Worm (Caenorhabditis elegans): Measurements from ENCODE around the gene tost-1.

Gene tost-1

DNA sequence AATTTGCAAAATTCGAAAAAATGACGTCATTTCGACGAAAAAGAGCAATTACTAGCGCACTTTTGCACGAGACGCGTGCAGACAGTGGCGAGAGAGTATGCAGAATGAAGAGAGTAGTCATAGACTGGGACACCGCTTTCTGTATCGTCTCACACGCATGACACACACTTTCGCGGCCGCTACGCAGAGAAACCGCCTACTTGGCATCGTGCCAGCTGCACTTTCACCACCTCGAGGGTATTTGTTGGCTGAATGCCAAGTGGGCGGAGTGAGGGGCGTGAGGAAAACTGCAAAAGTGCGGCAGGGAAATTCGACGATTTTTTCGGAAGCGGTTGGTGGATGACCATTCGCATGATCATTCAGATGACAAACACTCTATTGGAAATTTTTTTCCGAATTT lies 21.6 kb upstream of the tost-1 start (continued):
- TF ChIP-seq mab-5 (tag; optimal IDR thresholded peaks at IDR 0.05) = peak; percentile 61

DNA sequence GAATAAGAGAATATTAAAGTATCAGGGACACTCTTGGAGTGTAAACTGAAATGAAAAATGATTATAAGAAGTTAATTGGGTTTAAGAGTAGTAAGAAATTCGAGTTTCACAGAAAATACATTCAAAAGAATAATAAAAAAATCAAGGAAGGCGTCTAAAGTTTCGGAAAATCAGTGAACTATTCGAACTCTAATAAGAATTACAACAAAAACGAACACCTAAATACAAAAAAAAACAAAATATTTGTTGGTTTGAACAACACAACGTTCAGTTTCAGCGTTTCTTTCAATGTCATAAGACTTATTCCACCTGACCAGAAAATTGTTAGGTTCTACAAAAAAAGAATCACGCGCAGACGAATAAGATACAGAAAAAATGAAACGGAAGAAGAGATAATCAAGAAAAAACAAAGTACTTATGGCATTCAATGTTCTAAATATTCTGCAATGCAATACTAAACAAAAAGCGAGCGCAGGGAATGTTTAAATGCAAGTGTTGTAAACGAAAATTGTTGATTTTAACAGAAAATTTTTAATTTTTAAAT lies 21.0 kb upstream of the tost-1 start, which contains the start of gene nhl-2:
nhl-2 (minus strand) TSS at position 51 of the 544 bp plus-strand sequence.
- TF ChIP-seq blmp-1 (tag; optimal IDR thresholded peaks at IDR 0.05) = no peak
- no peak for TF ChIP-seq sptf-1 (tag; optimal IDR thresholded peaks at IDR 0.05)
- TF ChIP-seq ces-1 (GFP tag; optimal IDR thresholded peaks at IDR 0.05) = no peak
- TF ChIP-seq ztf-11 (tag; optimal IDR thresholded peaks at IDR 0.05) = no peak
- TF ChIP-seq unc-39 (tag; optimal IDR thresholded peaks at IDR 0.05) = no peak
- TF ChIP-seq sem-2 (GFP tag; optimal IDR thresholded peaks at IDR 0.05) = no peak
- no peak for TF ChIP-seq elt-1 (tag; optimal IDR thresholded peaks at IDR 0.05; ENCODE audit: borderline replicate concordance, insufficient read depth)
- TF ChIP-seq lin-13 (tag; optimal IDR thresholded peaks at IDR 0.05) = no peak
- TF ChIP-seq tbx-8 (GFP tag; optimal IDR thresholded peaks at IDR 0.05) = no peak
- no peak for TF ChIP-seq flh-1 (GFP tag; optimal IDR thresholded peaks at IDR 0.05)
- TF ChIP-seq pha-4 (tag; optimal IDR thresholded peaks at IDR 0.05) = no peak
- TF ChIP-seq nhr-28 (tag; optimal IDR thresholded peaks at IDR 0.05) = no peak
- TF ChIP-seq snpc-4 (tag; optimal IDR thresholded peaks at IDR 0.05) = no peak

DNA sequence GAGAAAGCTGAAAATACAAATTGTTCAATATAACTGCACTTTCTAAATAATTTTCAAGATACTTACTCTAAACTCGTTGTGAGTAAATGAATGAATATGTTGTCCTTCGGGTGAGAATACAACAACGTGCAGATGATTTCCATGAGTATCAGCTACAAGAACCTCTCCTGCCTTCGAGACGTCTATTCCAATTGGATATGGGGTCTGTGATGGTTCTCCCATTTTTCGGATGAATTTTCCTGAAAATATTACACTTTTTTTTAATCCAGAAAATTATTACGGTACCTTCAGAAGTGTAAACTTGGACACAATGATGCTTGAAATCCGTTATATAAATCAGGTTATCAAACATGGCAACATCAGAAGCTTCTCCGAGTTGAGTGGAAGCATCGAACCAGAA lies 17.2 kb upstream of the tost-1 start:
- TF ChIP-seq nhr-28 (tag; optimal IDR thresholded peaks at IDR 0.05) (no peak), sem-2 (GFP tag; optimal IDR thresholded peaks at IDR 0.05) (no peak), lin-32 (GFP tag; optimal IDR thresholded peaks at IDR 0.05) (no peak), lsy-2 (tag; optimal IDR thresholded peaks at IDR 0.05) (no peak), pha-4 (tag; optimal IDR thresholded peaks at IDR 0.05) (no peak), nhr-76 (tag; optimal IDR thresholded peaks at IDR 0.05) (no peak), unc-39 (tag; optimal IDR thresholded peaks at IDR 0.05) (no peak), mab-5 (tag; optimal IDR thresholded peaks at IDR 0.05) (no peak), mep-1 (tag; optimal IDR thresholded peaks at IDR 0.05) (no peak), nhr-237 (tag; optimal IDR thresholded peaks at IDR 0.05) (no peak)

DNA sequence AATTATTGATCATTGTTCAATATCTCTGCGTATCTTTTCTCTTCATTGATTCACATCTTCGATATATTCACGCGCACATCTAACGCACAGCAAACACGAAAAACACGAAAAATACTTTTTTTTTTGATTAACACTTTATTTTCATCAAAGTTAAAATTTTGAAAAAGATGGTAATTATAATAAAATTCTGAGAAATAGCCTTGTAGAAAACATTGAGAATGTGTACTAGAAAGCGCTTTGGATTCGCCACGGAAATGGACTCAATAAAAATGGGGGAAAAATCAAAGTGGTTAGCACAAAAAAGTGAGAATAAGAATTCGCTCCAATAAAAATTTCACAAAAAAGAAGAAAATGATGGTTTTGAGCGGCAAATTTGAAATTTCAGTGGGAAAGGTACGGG lies 15.4 kb upstream of the tost-1 start, which contains the start of gene F26F4.6:
F26F4.6 (minus strand) TSS at position 101 of the 400 bp plus-strand sequence.
- no peak for TF ChIP-seq ceh-83 (GFP tag; optimal IDR thresholded peaks at IDR 0.05)
- TF ChIP-seq flh-1 (GFP tag; optimal IDR thresholded peaks at IDR 0.05) = no peak
- TF ChIP-seq cnd-1 (tag; optimal IDR thresholded peaks at IDR 0.05) = no peak
- TF ChIP-seq ham-2 (GFP tag; optimal IDR thresholded peaks at IDR 0.05) = no peak
- no peak for TF ChIP-seq drap-1 (GFP tag; optimal IDR thresholded peaks at IDR 0.05)
- TF ChIP-seq M03D4.4 (tag; optimal IDR thresholded peaks at IDR 0.05) = no peak
- no peak for TF ChIP-seq ztf-11 (tag; optimal IDR thresholded peaks at IDR 0.05)
- no peak for TF ChIP-seq ceh-39 (tag; optimal IDR thresholded peaks at IDR 0.05)
- TF ChIP-seq blmp-1 (tag; optimal IDR thresholded peaks at IDR 0.05) = no peak
- no peak for TF ChIP-seq mab-5 (tag; optimal IDR thresholded peaks at IDR 0.05)
- TF ChIP-seq unc-62 (GFP tag; optimal IDR thresholded peaks at IDR 0.05) = no peak
- TF ChIP-seq unc-39 (tag; optimal IDR thresholded peaks at IDR 0.05) = no peak
- TF ChIP-seq ces-1 (GFP tag; optimal IDR thresholded peaks at IDR 0.05) = no peak
- TF ChIP-seq zip-8 (tag; optimal IDR thresholded peaks at IDR 0.05) = no peak
- TF ChIP-seq nhr-237 (tag; optimal IDR thresholded peaks at IDR 0.05) = no peak

DNA sequence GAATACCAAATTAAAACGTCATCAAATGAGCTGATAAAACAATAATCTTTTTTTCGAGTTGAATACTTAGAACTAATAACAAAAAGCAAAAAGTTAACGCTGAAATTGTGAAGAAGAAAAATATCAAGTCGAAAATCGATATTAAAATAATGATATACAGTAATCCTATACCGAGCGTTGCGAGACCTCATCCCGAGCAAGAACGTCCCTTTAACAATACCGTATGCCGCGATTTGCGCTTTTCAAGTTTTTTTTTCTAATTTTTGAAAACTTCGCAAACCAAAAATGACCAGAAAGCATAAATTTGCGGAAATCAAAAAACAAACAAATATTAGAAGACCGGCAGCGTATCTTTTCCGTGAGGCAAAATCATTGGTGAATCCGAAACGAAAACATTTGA lies 12.9 kb upstream of the tost-1 start, which contains the start of gene F26F4.5:
F26F4.5 (minus strand) TSS at position 256 of the 400 bp plus-strand sequence.
- TF ChIP-seq unc-120 (tag; optimal IDR thresholded peaks at IDR 0.05; ENCODE audit: poor library complexity, severe bottlenecking) = no peak
- no peak for TF ChIP-seq M03D4.4 (tag; optimal IDR thresholded peaks at IDR 0.05)
- no peak for TF ChIP-seq lin-13 (tag; optimal IDR thresholded peaks at IDR 0.05)
- no peak for TF ChIP-seq nhr-237 (tag; optimal IDR thresholded peaks at IDR 0.05)
- no peak for TF ChIP-seq sptf-1 (tag; optimal IDR thresholded peaks at IDR 0.05)
- TF ChIP-seq blmp-1 (tag; optimal IDR thresholded peaks at IDR 0.05) = no peak
- TF ChIP-seq mls-2 (tag; optimal IDR thresholded peaks at IDR 0.05) = no peak
- no peak for TF ChIP-seq ztf-11 (tag; optimal IDR thresholded peaks at IDR 0.05)
- no peak for TF ChIP-seq unc-62 (GFP tag; optimal IDR thresholded peaks at IDR 0.05)
- TF ChIP-seq ham-2 (GFP tag; optimal IDR thresholded peaks at IDR 0.05) = no peak
- no peak for TF ChIP-seq elt-1 (tag; optimal IDR thresholded peaks at IDR 0.05; ENCODE audit: borderline replicate concordance, insufficient read depth)
- no peak for TF ChIP-seq hlh-1 (tag; optimal IDR thresholded peaks at IDR 0.05)
- TF ChIP-seq nhr-2 (tag; optimal IDR thresholded peaks at IDR 0.05) = no peak
- no peak for TF ChIP-seq elt-3 (tag; optimal IDR thresholded peaks at IDR 0.05)
- TF ChIP-seq ceh-39 (tag; optimal IDR thresholded peaks at IDR 0.05) = no peak
